Fruit fly (Drosophila melanogaster): ENCODE results near the gene msi.

msi gene

DNA sequence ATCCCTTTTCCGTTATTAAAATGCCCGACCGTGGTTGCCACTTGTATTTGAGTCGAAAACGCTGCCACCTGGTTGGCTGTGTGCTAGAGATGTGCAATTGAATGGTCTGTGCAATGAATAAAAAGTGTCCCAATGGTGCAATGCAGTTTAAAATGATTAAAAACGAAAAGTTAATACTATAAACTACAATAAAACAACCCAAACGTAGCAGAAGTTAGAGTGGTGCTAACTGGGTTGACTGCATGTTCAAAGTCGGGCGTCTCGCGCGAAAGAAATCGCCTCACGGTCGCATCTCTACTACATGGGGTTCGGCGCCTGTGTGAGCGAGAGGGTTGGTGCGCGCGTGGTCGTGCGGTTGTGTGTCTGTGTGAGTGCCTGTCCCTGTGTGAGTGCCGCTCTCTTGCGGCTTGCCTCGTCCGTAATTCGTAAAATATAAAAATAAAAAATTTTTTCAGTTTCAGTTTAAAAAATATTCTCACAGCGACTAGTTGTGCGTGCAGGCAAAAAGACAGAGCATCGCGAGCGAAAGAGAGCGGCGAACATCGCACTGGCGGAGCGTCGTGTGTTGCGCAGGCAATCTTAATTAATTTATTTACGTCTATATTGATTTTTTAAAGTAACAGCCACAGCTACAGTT is 131.1 kb downstream of the msi start (continued):
- TF ChIP-seq cwo (GFP tag; optimal IDR thresholded peaks at IDR 0.05) (peak; percentile 78), Rfx (GFP tag; IDR thresholded peaks at IDR 0.05) (peak; percentile 94), Optix (GFP tag; IDR thresholded peaks at IDR 0.05) (peak; percentile 93), Hmx (GFP tag; optimal IDR thresholded peaks at IDR 0.05) (peak; percentile 89), Deaf1 (tag; optimal IDR thresholded peaks at IDR 0.05) (peak; percentile 89), twi (tag; optimal IDR thresholded peaks at IDR 0.05) (peak; percentile 89), nerfin-1 (tag; optimal IDR thresholded peaks at IDR 0.05) (peak; percentile 89), stwl (tag; optimal IDR thresholded peaks at IDR 0.05) (peak; percentile 81), CG33213 (GFP tag; optimal IDR thresholded peaks at IDR 0.05) (peak; percentile 92), jigr1 (GFP tag; IDR thresholded peaks at IDR 0.05) (peak; percentile 83; the same call in 2 of the 3 replicates), row (GFP tag; IDR thresholded peaks at IDR 0.05) (peak; percentile 98), danr (GFP tag; IDR thresholded peaks at IDR 0.05) (peak; percentile 87), sob (GFP tag; IDR thresholded peaks at IDR 0.05) (peak; percentile 95), CG31224 (GFP tag; IDR thresholded peaks at IDR 0.05) (peak; percentile 83), pnt (GFP tag; optimal IDR thresholded peaks at IDR 0.05) (peak; percentile 96), CG12155 (GFP tag; optimal IDR thresholded peaks at IDR 0.05) (peak; percentile 94), ase (GFP tag; IDR thresholded peaks at IDR 0.05) (peak; percentile 72), CG8924 (tag; optimal IDR thresholded peaks at IDR 0.05) (peak; percentile 90), zfh1 (GFP tag; IDR thresholded peaks at IDR 0.05) (peak; percentile 91), CG7963 (GFP tag; IDR thresholded peaks at IDR 0.05; ENCODE audit: partially characterized antibody) (peak; percentile 63; the same call in 2 of the 3 replicates), z (GFP tag; IDR thresholded peaks at IDR 0.05) (0 out of 3 replicates have a peak, but pooled peaks have one; percentile 37), CG6689 (GFP tag; IDR thresholded peaks at IDR 0.05) (peak; percentile 92), shn (GFP tag; optimal IDR thresholded peaks at IDR 0.05) (peak; percentile 98), crol (GFP tag; IDR thresholded peaks at IDR 0.05) (peak; percentile 55), CG15514 (GFP tag; optimal IDR thresholded peaks at IDR 0.05) (peak; percentile 92), lilli (GFP tag; optimal IDR thresholded peaks at IDR 0.05) (peak; percentile 97), lov (optimal IDR thresholded peaks at IDR 0.05) (no peak), lov (GFP tag; IDR thresholded peaks at IDR 0.05) (peak; percentile 71; the same call in 1 of the 3 replicates), CG6272 (GFP tag; IDR thresholded peaks at IDR 0.05) (peak; percentile 93), Adf1 (GFP tag; IDR thresholded peaks at IDR 0.05) (peak; percentile 74), inv (GFP tag; IDR thresholded peaks at IDR 0.05; ENCODE audit: partially characterized antibody) (peak; percentile 91), Nf-YA (GFP tag; IDR thresholded peaks at IDR 0.05) (peak; percentile 63; the same call in 1 of the 2 replicates), Trl (optimal IDR thresholded peaks at IDR 0.05) (peak; percentile 51 to 70), Trl (GFP tag; optimal IDR thresholded peaks at IDR 0.05) (peak; percentile 97), D19B (GFP tag; optimal IDR thresholded peaks at IDR 0.05) (peak; percentile 81), HLH3B (GFP tag; IDR thresholded peaks at IDR 0.05) (peak; percentile 85), usp (GFP tag; optimal IDR thresholded peaks at IDR 0.05) (no peak), HLH54F (GFP tag; optimal IDR thresholded peaks at IDR 0.05) (peak; percentile 98), CG18476 (GFP tag; optimal IDR thresholded peaks at IDR 0.05) (peak; percentile 74), CG11560 (tag; IDR thresholded peaks at IDR 0.05) (peak; percentile 85), Atf6 (GFP tag; IDR thresholded peaks at IDR 0.05) (peak; percentile 90), CG17802 (tag; optimal IDR thresholded peaks at IDR 0.05) (peak; percentile 76), CG2129 (GFP tag; IDR thresholded peaks at IDR 0.05; ENCODE audit: partially characterized antibody) (peak; percentile 92), CG7839 (tag; optimal IDR thresholded peaks at IDR 0.05) (peak; percentile 91), CG14667 (GFP tag; IDR thresholded peaks at IDR 0.05) (peak; percentile 91), prd (optimal IDR thresholded peaks at IDR 0.05) (no peak), prd (GFP tag; IDR thresholded peaks at IDR 0.05) (peak; percentile 96), CG13894 (tag; optimal IDR thresholded peaks at IDR 0.05) (peak; percentile 84), CG1024 (GFP tag; IDR thresholded peaks at IDR 0.05) (peak; percentile 54), Awh (GFP tag; IDR thresholded peaks at IDR 0.05) (peak; percentile 63; the same call in 1 of the 2 replicates), pb (GFP tag; optimal IDR thresholded peaks at IDR 0.05) (peak; percentile 90)
